Worm (Caenorhabditis elegans) whole organism, mixed stage, embryonic: ENCODE data around the gene npax-3.

Source experiments
- bed-3 ChIP-seq: fragments of 200-800 bp; sonication (Bioruptor generic); optimal IDR thresholded peaks from 3 replicates; lab custom pipeline; 2018; ENCODE audit warnings: mild to moderate bottlenecking, missing genetic modification characterization, moderate library complexity, missing compliant biosample characterization
- blmp-1 ChIP-seq: fragments of 150-350 bp; optimal IDR thresholded peaks from 2 replicates; lab custom pipeline; 2014; ENCODE audit warnings: missing biosample characterization, missing genetic modification characterization
- ceh-39 ChIP-seq: fragments of 150-350 bp; optimal IDR thresholded peaks from 2 replicates; lab custom pipeline; 2014; ENCODE audit warnings: missing biosample characterization, missing genetic modification characterization
- ceh-43 ChIP-seq: fragments of 200-800 bp; sonication (Bioruptor generic); optimal IDR thresholded peaks from 2 replicates; lab custom pipeline; 2018; ENCODE audit warnings: mild to moderate bottlenecking, missing genetic modification characterization, moderate library complexity, missing compliant biosample characterization
- ceh-83 ChIP-seq: fragments of 200-800 bp; sonication (Bioruptor generic); optimal IDR thresholded peaks from 2 replicates; lab custom pipeline; 2018; ENCODE audit warnings: mild to moderate bottlenecking, missing genetic modification characterization, missing compliant biosample characterization
- ces-1 ChIP-seq: fragments of 150-350 bp; optimal IDR thresholded peaks from 2 replicates; lab custom pipeline; 2014; ENCODE audit warnings: missing biosample characterization, missing genetic modification reagents, missing genetic modification characterization
- cnd-1 ChIP-seq: fragments of 200-800 bp; sonication (Bioruptor generic); optimal IDR thresholded peaks from 2 replicates; lab custom pipeline; 2018; ENCODE audit warnings: mild to moderate bottlenecking, missing genetic modification characterization, missing compliant biosample characterization
- drap-1 ChIP-seq: fragments of 200-800 bp; sonication (Bioruptor generic); optimal IDR thresholded peaks from 3 replicates; lab custom pipeline; 2018; ENCODE audit warnings: mild to moderate bottlenecking, missing genetic modification characterization, missing compliant biosample characterization
- elt-1 ChIP-seq: sonication (generic microtip); optimal IDR thresholded peaks from 2 replicates; lab custom pipeline; 2017; ENCODE audit warnings: missing genetic modification characterization, mild to moderate bottlenecking, missing compliant biosample characterization, antibody characterized with exemption, moderate library complexity, borderline replicate concordance; ENCODE audit not compliant: insufficient read depth
- elt-3 ChIP-seq: fragments of 150-350 bp; optimal IDR thresholded peaks from 2 replicates; lab custom pipeline; 2014; ENCODE audit warnings: missing biosample characterization, missing genetic modification characterization
- flh-1 ChIP-seq: fragments of 200-800 bp; sonication (Bioruptor generic); optimal IDR thresholded peaks from 2 replicates; lab custom pipeline; 2018; ENCODE audit warnings: mild to moderate bottlenecking, missing genetic modification characterization, moderate library complexity, missing compliant biosample characterization
- ham-2 ChIP-seq: fragments of 200-800 bp; sonication (Bioruptor generic); optimal IDR thresholded peaks from 2 replicates; lab custom pipeline; 2018; ENCODE audit warnings: mild to moderate bottlenecking, missing genetic modification characterization, missing compliant biosample characterization
- hlh-1 ChIP-seq: fragments of 150-350 bp; optimal IDR thresholded peaks from 2 replicates; lab custom pipeline; 2014; ENCODE audit warnings: missing biosample characterization, missing genetic modification reagents, missing genetic modification characterization
- lin-13 ChIP-seq: fragments of 150-350 bp; optimal IDR thresholded peaks from 2 replicates; lab custom pipeline; 2014; ENCODE audit warnings: missing biosample characterization, missing genetic modification characterization
- lin-32 ChIP-seq: fragments of 200-800 bp; sonication (Bioruptor generic); optimal IDR thresholded peaks from 2 replicates; lab custom pipeline; 2018; ENCODE audit warnings: mild to moderate bottlenecking, missing genetic modification characterization, missing compliant biosample characterization
- lsy-2 ChIP-seq: fragments of 150-350 bp; optimal IDR thresholded peaks from 2 replicates; lab custom pipeline; 2014; ENCODE audit warnings: missing biosample characterization, missing genetic modification characterization
- mep-1 ChIP-seq: fragments of 150-350 bp; optimal IDR thresholded peaks from 2 replicates; lab custom pipeline; 2017; ENCODE audit warnings: missing biosample characterization, missing genetic modification reagents, missing genetic modification characterization, inconsistent platforms
- mls-2 ChIP-seq: sonication (generic microtip); optimal IDR thresholded peaks from 2 replicates; lab custom pipeline; 2016; ENCODE audit warnings: mild to moderate bottlenecking, missing genetic modification characterization, moderate library complexity, missing compliant biosample characterization
- nhr-12 ChIP-seq: fragments of 150-350 bp; optimal IDR thresholded peaks from 2 replicates; lab custom pipeline; 2014; ENCODE audit warnings: missing biosample characterization, missing genetic modification characterization
- nhr-237 ChIP-seq: fragments of 150-350 bp; optimal IDR thresholded peaks from 2 replicates; lab custom pipeline; 2014; ENCODE audit warnings: missing biosample characterization, missing genetic modification characterization
- nhr-28 ChIP-seq: fragments of 150-350 bp; optimal IDR thresholded peaks from 2 replicates; lab custom pipeline; 2014; ENCODE audit warnings: missing biosample characterization, missing genetic modification characterization
- nhr-76 ChIP-seq: sonication (generic microtip); optimal IDR thresholded peaks from 2 replicates; lab custom pipeline; 2017; ENCODE audit warnings: missing biosample characterization, missing genetic modification characterization
- pha-4 ChIP-seq: fragments of 150-350 bp; optimal IDR thresholded peaks from 2 replicates; lab custom pipeline; 2018; ENCODE audit warnings: missing biosample characterization, missing genetic modification reagents, missing genetic modification characterization
- sem-2 ChIP-seq: fragments of 200-800 bp; sonication (Bioruptor generic); optimal IDR thresholded peaks from 2 replicates; lab custom pipeline; 2018; ENCODE audit warnings: mild to moderate bottlenecking, missing genetic modification characterization, missing compliant biosample characterization
- snpc-4 ChIP-seq: fragments of 150-350 bp; optimal IDR thresholded peaks from 2 replicates; lab custom pipeline; 2014; ENCODE audit warnings: missing biosample characterization, missing genetic modification characterization
- sptf-1 ChIP-seq: sonication (generic microtip); optimal IDR thresholded peaks from 2 replicates; lab custom pipeline; 2017; ENCODE audit warnings: mild to moderate bottlenecking, missing genetic modification characterization, moderate library complexity, missing compliant biosample characterization
- unc-39 ChIP-seq: fragments of 150-350 bp; optimal IDR thresholded peaks from 2 replicates; lab custom pipeline; 2014; ENCODE audit warnings: missing biosample characterization, missing genetic modification characterization
- unc-62 ChIP-seq: fragments of 150-350 bp; optimal IDR thresholded peaks from 2 replicates; lab custom pipeline; 2014; ENCODE audit warnings: missing biosample characterization, missing genetic modification reagents, missing genetic modification characterization
- ztf-11 ChIP-seq: fragments of 150-350 bp; optimal IDR thresholded peaks from 2 replicates; lab custom pipeline; 2014; ENCODE audit warnings: missing biosample characterization, missing genetic modification characterization

Gene npax-3

DNA sequence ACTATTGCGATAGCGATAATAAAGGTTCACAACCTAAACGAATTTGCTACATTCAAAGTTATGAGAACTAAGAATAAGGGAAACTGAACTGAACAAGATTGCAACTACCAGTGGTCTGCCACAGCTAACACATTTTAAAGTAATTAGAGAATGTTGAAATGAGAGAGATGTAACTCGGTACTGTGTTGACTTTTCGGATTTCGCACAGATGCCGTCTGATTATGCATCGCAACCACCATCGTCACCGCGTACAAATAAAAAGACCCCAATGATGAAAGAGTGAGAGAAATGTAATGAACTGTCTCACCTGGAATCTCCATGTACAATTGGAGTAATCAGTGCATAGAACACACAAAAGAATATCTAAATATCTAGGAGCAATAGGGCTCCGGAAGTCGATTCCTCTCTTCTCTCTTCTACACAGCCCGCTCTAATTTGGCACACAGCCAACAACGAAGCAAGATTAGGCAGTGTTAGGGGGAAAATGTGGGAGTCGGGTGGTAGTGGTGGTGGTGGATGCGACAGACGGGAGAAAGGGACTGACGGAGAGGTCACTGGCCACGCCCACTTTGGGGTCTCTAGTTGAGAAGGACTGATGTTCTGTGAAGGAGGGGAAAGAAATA lies 40.8 kb upstream of the npax-3 start, which contains the start of gene F13E9.11:
Gene F13E9.11, minus strand, starts transcription at position 507 of the 623 bp plus-strand sequence.
- TF ChIP-seq cnd-1 (tag; lab: Kevin White, UChicago) (peak; percentile 71), ces-1 (GFP tag; lab: Kevin White, UChicago) (peak; percentile 37), mep-1 (tag; lab: Kevin White, UChicago) (peak; percentile 43), drap-1 (GFP tag; lab: Kevin White, UChicago) (no peak), ceh-43 (GFP tag; lab: Kevin White, UChicago) (no peak), ztf-11 (tag; lab: Kevin White, UChicago) (peak; percentile 7), lsy-2 (tag; lab: Kevin White, UChicago) (no peak)

DNA sequence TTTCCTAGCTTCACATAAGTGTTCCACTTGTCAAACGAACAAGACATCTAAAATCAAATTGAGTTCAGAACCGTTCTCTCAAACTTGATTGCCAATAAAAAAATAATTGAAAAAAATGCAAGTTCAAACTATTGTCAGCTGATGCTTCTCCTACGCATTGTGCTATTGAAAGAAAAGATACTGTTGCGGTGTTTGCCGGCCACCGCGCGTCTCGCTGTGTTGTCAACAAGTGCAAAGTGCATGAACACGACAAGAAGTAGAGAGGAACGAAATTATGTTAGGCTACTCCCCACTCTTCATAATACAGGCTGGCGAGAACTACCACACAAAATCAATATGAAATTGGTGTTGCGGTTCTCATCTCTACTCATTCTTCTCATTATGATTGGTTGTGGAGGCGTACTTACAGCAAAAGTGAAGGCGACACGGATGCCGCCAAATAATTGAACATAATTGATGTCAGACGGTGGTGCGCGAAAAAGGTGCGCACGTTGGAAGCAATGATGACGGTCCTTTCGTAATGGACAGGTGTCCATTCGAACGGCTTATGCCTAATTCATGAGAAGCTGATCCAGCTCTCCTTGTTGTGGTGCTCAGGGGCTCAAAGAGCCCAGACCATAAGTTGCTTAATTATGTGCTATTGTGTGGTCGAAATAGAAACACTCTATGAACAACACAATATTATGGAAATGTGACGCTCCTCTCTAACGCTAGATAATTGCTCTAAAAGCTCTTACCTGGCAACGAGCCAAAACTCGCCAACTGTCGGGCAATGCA lies 39.6 kb upstream of the npax-3 start:
- TF ChIP-seq nhr-76 (tag; lab: Kevin White, UChicago) (no peak), hlh-1 (tag; lab: Kevin White, UChicago) (peak; percentile 2), ces-1 (GFP tag; lab: Kevin White, UChicago) (peak; percentile 18), pha-4 (tag; lab: Kevin White, UChicago) (peak; percentile 59), ham-2 (GFP tag; lab: Kevin White, UChicago) (peak; percentile 47), blmp-1 (tag; lab: Kevin White, UChicago) (no peak), mls-2 (tag; lab: Kevin White, UChicago) (peak; percentile 71), ceh-43 (GFP tag; lab: Kevin White, UChicago) (peak; percentile 72)

DNA sequence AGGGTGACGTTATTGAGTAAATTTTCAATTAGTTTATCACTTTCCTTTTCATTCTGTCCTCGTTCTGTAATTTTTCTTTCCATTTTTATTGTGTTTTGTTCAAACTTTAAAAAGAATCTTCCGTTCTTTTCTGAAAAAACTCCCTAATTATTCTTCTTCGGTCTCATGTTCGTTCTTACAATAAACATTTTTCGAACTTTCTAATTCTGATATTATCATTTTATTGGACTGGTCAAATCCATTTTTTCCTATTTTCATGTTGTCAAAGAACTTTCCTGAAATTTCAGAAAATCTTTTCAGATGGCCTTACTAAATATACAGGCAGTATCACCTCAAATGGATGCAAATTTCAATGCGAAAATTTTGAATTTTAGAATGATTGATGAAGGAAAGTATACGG lies 36.1 kb upstream of the npax-3 start, which contains the start of gene nish-1:
Gene nish-1, plus strand, starts transcription at position 301 of the 400 bp plus-strand sequence.
- TF ChIP-seq lin-13 (tag; lab: Kevin White, UChicago) (no peak), blmp-1 (tag; lab: Kevin White, UChicago) (no peak), lin-32 (no peak), elt-1 (tag; lab: Kevin White, UChicago) (no peak), hlh-1 (tag; lab: Kevin White, UChicago) (no peak), sem-2 (no peak), nhr-237 (tag; lab: Kevin White, UChicago) (no peak), cnd-1 (tag; lab: Kevin White, UChicago) (no peak), ces-1 (GFP tag; lab: Kevin White, UChicago) (no peak)
- TF ChIP-seq, all 35 proteins: peak for 0

DNA sequence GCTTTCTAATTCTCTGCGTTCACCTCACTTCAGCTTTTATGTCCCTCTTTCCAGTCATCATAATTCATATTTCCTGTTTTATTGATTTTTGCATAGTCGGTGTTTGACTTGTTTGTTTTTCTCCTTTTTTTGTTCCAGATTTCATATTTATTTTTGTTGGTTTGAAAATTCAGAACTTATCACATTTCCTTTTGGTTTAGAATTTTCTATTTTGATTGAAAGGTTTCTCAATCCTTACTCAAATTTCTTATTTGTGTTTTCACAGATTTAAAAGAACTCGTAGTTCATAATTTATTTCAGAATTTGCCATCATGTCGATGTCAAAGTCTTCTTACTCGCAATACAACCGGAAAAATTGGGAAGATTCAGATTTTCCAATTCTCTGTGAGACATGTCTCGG lies 33.2 kb upstream of the npax-3 start, which contains the start of gene rbm-22:
Gene rbm-22, plus strand, starts transcription at position 301 of the 400 bp plus-strand sequence.
- TF ChIP-seq elt-3 (tag; lab: Kevin White, UChicago) (no peak), ceh-39 (tag; lab: Kevin White, UChicago) (no peak), blmp-1 (tag; lab: Kevin White, UChicago) (no peak), ceh-43 (GFP tag; lab: Kevin White, UChicago) (no peak), unc-39 (tag; lab: Kevin White, UChicago) (no peak), bed-3 (GFP tag; lab: Kevin White, UChicago) (no peak), nhr-12 (tag; lab: Kevin White, UChicago) (no peak), sem-2 (no peak), cnd-1 (tag; lab: Kevin White, UChicago) (no peak), unc-62 (no peak), drap-1 (GFP tag; lab: Kevin White, UChicago) (no peak), ham-2 (GFP tag; lab: Kevin White, UChicago) (no peak), sptf-1 (tag; lab: Kevin White, UChicago) (no peak), hlh-1 (tag; lab: Kevin White, UChicago) (no peak), nhr-237 (tag; lab: Kevin White, UChicago) (no peak), ztf-11 (tag; lab: Kevin White, UChicago) (no peak), ceh-83 (GFP tag; lab: Kevin White, UChicago) (no peak)

DNA sequence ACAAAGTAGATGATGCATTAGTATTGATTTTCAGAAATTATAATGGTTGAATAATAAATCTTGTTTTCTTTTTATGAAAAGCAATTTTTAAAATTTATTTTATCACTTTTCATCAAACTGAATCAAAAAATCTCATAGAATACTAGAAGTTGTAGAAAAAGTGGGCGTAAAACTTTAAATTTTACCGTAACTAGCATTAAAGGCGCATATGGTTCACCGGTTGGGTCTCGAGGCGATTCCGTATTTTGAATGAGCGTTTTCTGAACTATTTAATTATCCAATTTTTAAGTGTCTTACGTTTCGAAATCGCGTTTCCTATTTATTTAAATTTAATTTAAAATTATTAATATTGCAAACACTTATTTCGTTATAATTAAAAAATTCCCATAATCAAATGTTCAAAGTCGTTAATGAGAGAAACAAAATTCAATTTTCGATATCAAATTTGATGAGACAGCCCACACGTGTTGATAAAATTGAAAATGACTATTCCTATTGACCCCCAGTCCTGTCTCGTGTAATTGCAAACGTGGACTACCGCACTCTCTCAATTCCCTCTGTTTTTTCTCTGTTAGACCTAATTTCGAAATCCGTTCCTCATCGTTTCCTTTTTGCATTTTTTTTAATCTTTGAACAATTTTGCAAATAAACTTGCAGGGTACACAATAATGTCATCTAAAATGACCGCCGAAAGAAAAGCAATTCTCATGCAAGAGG lies 30.5 kb upstream of the npax-3 start, which contains the start of the genes T11G6.2 and hars-1:
Gene T11G6.2, minus strand, starts transcription at position 197 of the 717 bp plus-strand sequence.
Gene hars-1, plus strand, starts transcription at position 658 of the 717 bp plus-strand sequence.
- TF ChIP-seq unc-62: no peak
- no peak for TF ChIP-seq flh-1 (GFP tag; lab: Kevin White, UChicago)
- no peak for TF ChIP-seq snpc-4 (tag; lab: Kevin White, UChicago)
- no peak for TF ChIP-seq nhr-28 (tag; lab: Kevin White, UChicago)
